Worm (Caenorhabditis elegans) whole organism, L1 larva: ENCODE results near the gene algn-12.

Experiments used
- C16A3.4 ChIP-seq: fragments of 150-350 bp; optimal IDR thresholded peaks from 2 replicates; lab custom pipeline; 2014; ENCODE audit warnings: missing biosample characterization, missing genetic modification characterization
- F16B12.6 ChIP-seq: fragments of 150-350 bp; optimal IDR thresholded peaks from 2 replicates; lab custom pipeline; 2014; ENCODE audit warnings: missing biosample characterization, missing genetic modification characterization
- blmp-1 ChIP-seq: fragments of 150-350 bp; optimal IDR thresholded peaks from 2 replicates; lab custom pipeline; 2014; ENCODE audit warnings: missing biosample characterization, missing genetic modification characterization
- ceh-8 ChIP-seq: fragments of 200-800 bp; sonication (Bioruptor generic); optimal IDR thresholded peaks from 2 replicates; lab custom pipeline; 2018; ENCODE audit warnings: mild to moderate bottlenecking, missing genetic modification characterization, moderate library complexity, missing compliant biosample characterization
- ceh-90 ChIP-seq: sonication (generic microtip); optimal IDR thresholded peaks from 2 replicates; lab custom pipeline; 2016; ENCODE audit warnings: missing genetic modification characterization, missing compliant biosample characterization
- efl-3 ChIP-seq: fragments of 200-800 bp; sonication (Bioruptor generic); optimal IDR thresholded peaks from 2 replicates; lab custom pipeline; 2018; ENCODE audit warnings: mild to moderate bottlenecking, missing genetic modification characterization, missing compliant biosample characterization
- elt-2 ChIP-seq: sonication (generic microtip); optimal IDR thresholded peaks from 2 replicates; lab custom pipeline; 2016; ENCODE audit warnings: missing genetic modification characterization, mild to moderate bottlenecking, inconsistent platforms, missing compliant biosample characterization, missing genetic modification reagents
- elt-3 ChIP-seq, 6 experiments: fragments of 150-350 bp in 1 of 6; sonication (generic microtip); optimal IDR thresholded peaks; 2 replicates each; lab custom pipeline; 2017 to 2018; ENCODE audit warnings: missing biosample characterization in 6 of 6, missing genetic modification characterization in 6 of 6, inconsistent platforms in 1 of 6
- fkh-10 ChIP-seq: sonication (generic microtip); optimal IDR thresholded peaks from 2 replicates; lab custom pipeline; 2017; ENCODE audit warnings: missing biosample characterization, missing genetic modification reagents, missing genetic modification characterization
- fkh-4 ChIP-seq: sonication (generic microtip); optimal IDR thresholded peaks from 2 replicates; lab custom pipeline; 2016; ENCODE audit warnings: missing compliant biosample characterization, missing genetic modification characterization, borderline replicate concordance
- grh-1 ChIP-seq: fragments of 200-800 bp; sonication (Bioruptor generic); IDR thresholded peaks from 2 replicates; pipeline ENCODE4 v1.3.6; 2022; ENCODE audit warnings: missing genetic modification reagents, missing genetic modification characterization, missing compliant biosample characterization
- isw-1 ChIP-seq: fragments of 200-800 bp; sonication (Bioruptor generic); IDR thresholded peaks from 2 replicates; pipeline ENCODE4 v1.3.6; 2022; ENCODE audit warnings: missing genetic modification characterization, missing compliant biosample characterization
- mab-9 ChIP-seq: fragments of 200-800 bp; sonication (Bioruptor generic); IDR thresholded peaks from 2 replicates; pipeline ENCODE4 v1.3.6; 2022; ENCODE audit warnings: missing genetic modification reagents, missing genetic modification characterization, missing compliant biosample characterization
- mef-2 ChIP-seq: fragments of 150-350 bp; optimal IDR thresholded peaks from 2 replicates; lab custom pipeline; 2014; ENCODE audit warnings: missing biosample characterization, missing genetic modification characterization
- mep-1 ChIP-seq: fragments of 150-350 bp; optimal IDR thresholded peaks from 2 replicates; lab custom pipeline; 2014; ENCODE audit warnings: missing biosample characterization, missing genetic modification characterization
- nhr-12 ChIP-seq: sonication (generic microtip); optimal IDR thresholded peaks from 2 replicates; lab custom pipeline; 2017; ENCODE audit warnings: missing biosample characterization, missing genetic modification characterization
- nhr-19 ChIP-seq: fragments of 200-800 bp; sonication (Bioruptor generic); conservative IDR thresholded peaks from 2 replicates; pipeline ENCODE4 v1.3.6; 2022; ENCODE audit warnings: missing genetic modification characterization, missing compliant biosample characterization
- nhr-20 ChIP-seq: sonication (generic microtip); optimal IDR thresholded peaks from 2 replicates; lab custom pipeline; 2016; ENCODE audit warnings: mild to moderate bottlenecking, missing genetic modification characterization, missing compliant biosample characterization
- nhr-237 ChIP-seq: fragments of 150-350 bp; optimal IDR thresholded peaks from 2 replicates; lab custom pipeline; 2014; ENCODE audit warnings: missing biosample characterization, missing genetic modification characterization
- nhr-71 ChIP-seq: sonication (generic microtip); optimal IDR thresholded peaks from 2 replicates; lab custom pipeline; 2016; ENCODE audit warnings: mild to moderate bottlenecking, missing genetic modification characterization, moderate library complexity, missing compliant biosample characterization
- nhr-76 ChIP-seq: sonication (generic microtip); optimal IDR thresholded peaks from 2 replicates; lab custom pipeline; 2017; ENCODE audit warnings: missing biosample characterization, missing genetic modification characterization
- nhr-77 ChIP-seq: fragments of 150-350 bp; optimal IDR thresholded peaks from 2 replicates; lab custom pipeline; 2014; ENCODE audit warnings: missing biosample characterization, missing genetic modification characterization
- nhr-84 ChIP-seq: sonication (generic microtip); optimal IDR thresholded peaks from 2 replicates; lab custom pipeline; 2017; ENCODE audit warnings: missing biosample characterization, missing genetic modification characterization
- nhr-85 ChIP-seq: sonication (generic microtip); peaks from one replicate; lab custom pipeline; 2016; ENCODE audit warnings: missing genetic modification characterization, inconsistent platforms, missing compliant biosample characterization
- pag-3 ChIP-seq: sonication (generic microtip); optimal IDR thresholded peaks from 2 replicates; lab custom pipeline; 2017; ENCODE audit warnings: missing genetic modification characterization, mild to moderate bottlenecking, missing compliant biosample characterization, antibody characterized with exemption, borderline replicate concordance; ENCODE audit not compliant: insufficient read depth
- pqm-1 ChIP-seq: sonication (generic microtip); optimal IDR thresholded peaks from 3 replicates; lab custom pipeline; 2017; ENCODE audit warnings: missing biosample characterization, missing genetic modification characterization
- rnt-1 ChIP-seq: sonication (generic microtip); optimal IDR thresholded peaks from 2 replicates; lab custom pipeline; 2016; ENCODE audit warnings: mild to moderate bottlenecking, missing genetic modification characterization, moderate library complexity, missing compliant biosample characterization
- skn-1 ChIP-seq: fragments of 150-350 bp; optimal IDR thresholded peaks from 2 replicates; lab custom pipeline; 2014; ENCODE audit warnings: missing biosample characterization, missing genetic modification characterization
- sptf-1 ChIP-seq: fragments of 150-350 bp; optimal IDR thresholded peaks from 2 replicates; lab custom pipeline; 2014; ENCODE audit warnings: missing biosample characterization, missing genetic modification characterization
- sup-37 ChIP-seq: fragments of 200-800 bp; sonication (Bioruptor generic); optimal IDR thresholded peaks from 2 replicates; lab custom pipeline; 2018; ENCODE audit warnings: mild to moderate bottlenecking, missing genetic modification characterization, missing compliant biosample characterization
- swsn-7 ChIP-seq: sonication (generic microtip); optimal IDR thresholded peaks from 2 replicates; lab custom pipeline; 2016; ENCODE audit warnings: missing genetic modification characterization, missing compliant biosample characterization
- tlp-1 ChIP-seq: fragments of 150-350 bp; optimal IDR thresholded peaks from 2 replicates; lab custom pipeline; 2014; ENCODE audit warnings: missing biosample characterization, missing genetic modification characterization
- xbp-1 ChIP-seq: sonication (generic microtip); optimal IDR thresholded peaks from 2 replicates; lab custom pipeline; 2016; ENCODE audit warnings: missing genetic modification characterization, missing compliant biosample characterization
- zag-1 ChIP-seq: fragments of 150-350 bp; optimal IDR thresholded peaks from 2 replicates; lab custom pipeline; 2014; ENCODE audit warnings: missing biosample characterization, missing genetic modification characterization
- zip-4 ChIP-seq: fragments of 200-800 bp; sonication (Bioruptor generic); optimal IDR thresholded peaks from 2 replicates; lab custom pipeline; 2018; ENCODE audit warnings: mild to moderate bottlenecking, missing genetic modification characterization, moderate library complexity, missing compliant biosample characterization
- ztf-4 ChIP-seq: fragments of 150-350 bp; optimal IDR thresholded peaks from 2 replicates; lab custom pipeline; 2014; ENCODE audit warnings: missing biosample characterization, missing genetic modification characterization

algn-12 gene

DNA sequence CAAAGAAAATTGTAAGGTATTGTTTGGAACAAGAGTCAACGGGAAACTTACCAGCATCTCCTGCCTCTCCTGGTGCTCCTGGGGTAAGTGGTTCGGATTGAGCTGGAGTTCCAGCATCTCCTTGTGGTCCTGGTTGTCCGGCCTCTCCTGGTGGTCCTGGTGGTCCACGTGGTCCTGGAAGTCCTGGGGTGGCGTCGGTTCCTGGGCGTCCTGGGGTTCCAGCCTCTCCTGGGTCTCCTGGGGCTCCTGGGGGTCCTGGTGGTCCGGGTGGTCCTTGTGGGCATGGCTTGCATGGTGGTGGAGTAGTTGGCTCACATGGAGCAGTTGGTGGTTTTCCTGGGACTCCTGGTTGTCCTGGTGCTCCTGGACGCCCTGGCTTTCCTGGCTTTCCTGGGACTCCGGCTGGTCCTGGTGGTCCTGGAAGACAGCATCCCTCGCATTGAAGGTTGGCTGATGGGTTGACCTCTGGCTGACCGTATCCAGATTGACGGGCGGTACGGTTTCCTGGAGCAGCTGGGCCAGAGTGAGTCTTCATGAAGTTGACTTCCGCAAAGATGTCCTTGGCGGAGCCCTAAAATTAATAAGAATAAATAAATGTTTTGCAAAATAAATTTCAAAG, 15.3 kb downstream of the algn-12 start:
- TF ChIP-seq sptf-1 (tag; lab: Kevin White, UChicago) = no peak
- TF ChIP-seq ceh-8 (GFP tag; lab: Kevin White, UChicago) = peak; percentile 14

DNA sequence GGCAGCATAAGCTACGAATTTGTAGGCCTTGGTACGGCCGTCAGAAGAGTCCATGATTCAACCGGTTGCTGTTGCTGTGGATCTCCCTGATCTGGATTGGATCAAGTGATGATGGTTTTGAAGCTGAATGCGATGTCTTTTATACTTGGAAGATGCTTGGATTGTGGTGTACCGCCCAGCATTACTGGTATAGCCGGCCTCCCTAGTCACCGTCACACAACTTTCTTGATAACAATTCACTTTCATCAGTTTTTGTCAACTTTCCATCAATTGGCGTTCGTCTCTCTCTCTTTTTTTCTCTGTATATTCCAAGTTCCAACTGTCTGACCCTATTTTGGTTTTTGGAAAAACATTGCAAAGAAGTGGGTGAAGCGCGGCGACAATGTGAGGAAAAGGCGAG, 15.9 kb downstream of the algn-12 start, which contains the start of gene col-43:
Gene col-43 (minus strand): TSS at position 101 of the 400 bp plus-strand sequence.
- TF ChIP-seq blmp-1 (tag; lab: Kevin White, UChicago) (peak; percentile 21), elt-3 (tag; optimal IDR thresholded peaks at IDR 0.05; lab: Kevin White, UChicago) (no peak)

DNA sequence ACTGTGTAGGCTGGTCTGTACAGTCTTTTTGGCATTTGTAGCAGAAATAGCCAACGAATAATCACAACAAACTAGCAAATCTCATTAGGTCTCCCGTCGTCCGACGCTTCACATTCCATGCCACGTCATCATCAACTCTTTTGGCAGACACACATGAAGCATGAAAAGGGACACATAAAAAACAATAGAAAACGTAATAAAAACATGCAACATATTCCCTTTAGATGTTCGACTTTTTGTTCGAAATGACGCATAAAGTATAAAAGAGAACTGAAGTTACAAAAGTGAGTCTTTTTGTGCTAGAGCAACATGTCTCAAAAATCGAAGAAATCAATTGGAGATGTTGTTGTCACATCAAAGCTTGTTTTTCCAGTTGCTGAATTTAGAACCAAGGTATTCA, 16.9 kb downstream of the algn-12 start, which contains the start of gene sth-1:
Gene sth-1 (plus strand): TSS at position 301 of the 400 bp plus-strand sequence.
- TF ChIP-seq nhr-19 (GFP tag; lab: Robert Waterston, UW) (no peak), fkh-10 (GFP tag; lab: Kevin White, UChicago) (no peak), nhr-77 (tag; lab: Kevin White, UChicago) (no peak), mep-1 (tag; lab: Kevin White, UChicago) (no peak), sup-37 (no peak), ceh-90 (no peak), mab-9 (GFP tag; lab: Robert Waterston, UW) (no peak), isw-1 (GFP tag; lab: Robert Waterston, UW) (no peak), efl-3 (no peak), swsn-7 (tag; lab: Kevin White, UChicago) (no peak), nhr-76 (tag; lab: Kevin White, UChicago) (no peak), mef-2 (tag; lab: Kevin White, UChicago) (no peak), nhr-84 (tag; lab: Kevin White, UChicago) (no peak), C16A3.4 (no peak)

DNA sequence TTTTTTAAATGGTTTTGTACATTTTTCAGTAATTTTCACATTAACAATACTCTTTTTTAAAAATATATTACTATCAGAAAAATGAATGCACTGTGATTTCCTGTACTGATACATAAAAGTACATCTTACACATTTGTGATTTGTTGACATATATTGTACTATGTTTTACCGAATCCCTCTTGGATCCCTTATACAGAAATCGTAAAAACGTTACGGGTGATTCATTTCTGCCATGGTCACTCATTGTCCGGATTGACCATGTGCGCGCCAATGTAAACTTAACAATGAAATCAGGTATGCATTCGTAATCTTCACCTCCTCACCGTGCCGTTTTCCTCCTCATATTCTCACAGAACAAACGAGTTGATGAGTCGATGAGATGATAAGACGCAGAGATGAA, 19.2 kb downstream of the algn-12 start, which contains the start of gene ZC513.2:
Gene ZC513.2 (plus strand): TSS at position 301 of the 400 bp plus-strand sequence.
- no peak for TF ChIP-seq tlp-1 (tag; lab: Kevin White, UChicago)
- peak; percentile 9 for TF ChIP-seq nhr-85
- TF ChIP-seq blmp-1 (tag; lab: Kevin White, UChicago) = peak; percentile 16

DNA sequence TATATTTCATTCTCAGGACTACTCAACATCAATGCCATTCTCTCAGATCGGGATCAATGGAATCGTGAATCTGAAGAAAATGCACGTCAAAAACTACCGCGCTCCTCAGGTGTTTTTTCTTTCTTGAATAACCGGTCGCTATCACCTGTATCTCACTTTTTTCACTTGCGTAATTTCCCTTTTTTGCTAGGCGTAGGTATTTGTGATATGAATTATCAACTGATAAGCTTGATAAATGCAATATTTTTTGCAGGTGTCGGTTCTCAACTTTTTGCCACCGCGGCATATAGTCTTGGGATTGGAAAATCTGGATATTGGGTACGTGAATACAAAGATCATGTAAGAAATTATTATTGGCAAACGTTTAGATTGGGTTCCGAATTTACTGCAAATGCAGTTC, 20.3 kb downstream of the algn-12 start:
- TF ChIP-seq zip-4 (no peak), F16B12.6 (tag; lab: Kevin White, UChicago) (no peak), zag-1 (tag; lab: Kevin White, UChicago) (no peak), nhr-20 (tag; lab: Kevin White, UChicago) (no peak), blmp-1 (tag; lab: Kevin White, UChicago) (peak; percentile 79), pqm-1 (tag; lab: Kevin White, UChicago) (no peak)

DNA sequence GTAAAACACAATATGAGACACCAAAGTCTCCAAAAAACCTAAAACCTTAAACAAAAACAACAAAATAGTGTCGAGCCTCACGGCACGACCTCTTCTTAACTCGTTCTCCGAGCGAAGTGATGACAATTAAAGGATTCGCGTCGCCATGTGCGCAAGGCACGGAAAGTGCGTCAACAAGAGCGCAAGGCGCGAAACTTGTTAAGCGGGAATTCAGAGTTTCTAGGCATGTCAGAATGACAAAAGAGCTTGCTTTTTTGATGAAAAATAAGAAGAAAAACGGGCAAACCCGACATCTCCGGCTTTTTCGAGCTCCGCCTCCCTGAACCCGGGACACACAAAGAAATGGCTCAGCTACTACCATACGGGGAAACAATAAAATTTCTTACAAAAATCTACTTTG, 22.9 kb downstream of the algn-12 start:
- 0 out of 2 replicates have a peak, but pooled peaks have one; percentile 14 for TF ChIP-seq grh-1 (GFP tag; lab: Robert Waterston, UW)

DNA sequence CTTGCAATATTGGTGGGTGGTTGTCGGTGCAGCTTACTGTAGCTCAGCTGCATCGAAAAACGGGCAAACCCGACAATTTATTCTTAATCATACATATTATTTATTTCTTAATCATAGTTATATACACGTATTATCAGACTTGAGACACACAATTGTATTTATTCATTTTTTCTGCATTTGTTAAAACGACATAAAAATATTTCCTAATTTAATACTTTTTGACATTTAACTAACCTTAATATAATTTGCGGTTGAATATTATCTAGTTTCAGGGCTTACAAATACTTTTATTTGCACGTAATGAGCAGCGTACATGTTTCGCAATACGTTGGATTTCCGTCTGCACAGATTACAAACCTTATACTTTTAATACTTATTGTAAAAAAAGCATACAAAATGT, 23.4 kb downstream of the algn-12 start, which contains the start of gene str-138:
Gene str-138 (plus strand): TSS at position 301 of the 400 bp plus-strand sequence.
- no peak for TF ChIP-seq sptf-1 (tag; lab: Kevin White, UChicago)
- TF ChIP-seq pag-3 (tag; lab: Kevin White, UChicago) = no peak
- no peak for TF ChIP-seq ztf-4 (tag; lab: Kevin White, UChicago)
- TF ChIP-seq nhr-19 (GFP tag; lab: Robert Waterston, UW) = no peak
- no peak for TF ChIP-seq nhr-12 (tag; lab: Kevin White, UChicago)
- TF ChIP-seq fkh-4 (tag; lab: Kevin White, UChicago) = no peak
- TF ChIP-seq nhr-71 (tag; lab: Kevin White, UChicago) = no peak
- TF ChIP-seq F16B12.6 (tag; lab: Kevin White, UChicago) = no peak
- TF ChIP-seq rnt-1 = no peak
- no peak for TF ChIP-seq nhr-85
- TF ChIP-seq elt-2 = no peak
- no peak for TF ChIP-seq nhr-237 (tag; lab: Kevin White, UChicago)
- no peak for TF ChIP-seq mef-2 (tag; lab: Kevin White, UChicago)
- no peak for TF ChIP-seq xbp-1 (tag; lab: Kevin White, UChicago)
- no peak for TF ChIP-seq skn-1 (tag; lab: Kevin White, UChicago)
